ENCODE assay signal across 5 fruit fly cellular contexts in the genomic region with DNA sequence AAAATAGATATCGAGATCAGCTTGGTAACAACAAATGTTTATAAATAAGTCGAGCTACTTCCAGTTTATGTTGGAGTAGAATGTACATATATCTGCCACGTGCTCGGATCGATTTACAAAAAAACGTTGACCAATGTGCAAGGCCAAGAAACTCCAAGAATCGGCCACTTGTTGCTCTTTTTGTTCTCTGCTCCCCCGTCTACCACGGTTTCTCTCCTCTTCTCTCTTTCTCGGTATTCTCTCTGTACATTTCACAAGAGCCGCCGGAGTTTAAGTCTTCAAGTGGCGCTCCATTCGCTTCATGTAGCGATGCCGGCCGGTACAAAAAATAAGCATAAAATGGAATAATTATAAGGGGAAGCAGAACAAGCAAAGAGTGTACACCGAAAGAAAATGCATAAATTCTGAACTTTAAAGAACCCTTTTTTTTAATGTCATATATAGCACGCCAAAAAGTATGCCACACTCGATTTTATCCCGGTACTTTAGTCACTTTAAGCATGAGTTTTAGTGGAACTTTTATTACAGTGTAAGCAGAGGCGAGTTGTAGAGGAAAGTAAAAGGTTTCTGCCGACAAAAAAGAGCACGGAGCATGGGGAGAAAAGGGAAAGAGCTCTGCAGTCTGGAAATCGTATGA.
TF ChIP-seq lines count a peak whose summit lies in the region.

No protein-coding gene starts in this region.

TF ChIP-seq in whole organism, adult, 20 proteins besides CTCF, POLR2A, EP300 and RAD21 (continued from another document):
- TF ChIP-seq CG33017 (tag; optimal IDR thresholded peaks at IDR 0.05; lab: Kevin White, UChicago) (no peak), Mnt (GFP tag; optimal IDR thresholded peaks at IDR 0.05; lab: Kevin White, UChicago) (peak; percentile 49), toe (GFP tag; optimal IDR thresholded peaks at IDR 0.05; lab: Kevin White, UChicago) (no peak)

TF ChIP-seq in whole organism, embryonic, 481 proteins besides CTCF, POLR2A, EP300 and RAD21 (continued from another document and continues in another):
- TF ChIP-seq ham (GFP tag; IDR thresholded peaks at IDR 0.05; lab: Robert Waterston, UW) (0 out of 2 replicates have a peak, but pooled peaks have one; percentile 55), salm (tag; optimal IDR thresholded peaks at IDR 0.05; lab: Kevin White, UChicago) (peak; percentile 89), YL-1 (GFP tag; optimal IDR thresholded peaks at IDR 0.05; lab: Kevin White, UChicago) (peak; percentile 45), sim (GFP tag; IDR thresholded peaks at IDR 0.05; lab: Robert Waterston, UW) (peak; percentile 91), ap (GFP tag; IDR thresholded peaks at IDR 0.05; lab: Robert Waterston, UW) (peak; percentile 85), Dbx (GFP tag; IDR thresholded peaks at IDR 0.05; lab: Robert Waterston, UW) (peak; percentile 83), ttk (GFP tag; IDR thresholded peaks at IDR 0.05; lab: Robert Waterston, UW) (peak; percentile 94), Spps (tag; optimal IDR thresholded peaks at IDR 0.05; lab: Kevin White, UChicago) (peak; percentile 93), Mrtf (GFP tag; IDR thresholded peaks at IDR 0.05; lab: Robert Waterston, UW) (peak; percentile 89), odd (GFP tag; optimal IDR thresholded peaks at IDR 0.05; lab: Kevin White, UChicago) (peak; percentile 84), tin (GFP tag; optimal IDR thresholded peaks at IDR 0.05; lab: Kevin White, UChicago) (peak; percentile 95), gfzf (GFP tag; optimal IDR thresholded peaks at IDR 0.05; lab: Kevin White, UChicago) (no peak), CG3995 (GFP tag; optimal IDR thresholded peaks at IDR 0.05; lab: Kevin White, UChicago) (peak; percentile 56), CG8944 (GFP tag; optimal IDR thresholded peaks at IDR 0.05; lab: Kevin White, UChicago) (peak; percentile 95), zfh2 (GFP tag; optimal IDR thresholded peaks at IDR 0.05; lab: Kevin White, UChicago) (peak; percentile 90), inv (GFP tag; IDR thresholded peaks at IDR 0.05; lab: Robert Waterston, UW; ENCODE audit: partially characterized antibody) (no peak), CG18262 (tag; optimal IDR thresholded peaks at IDR 0.05; lab: Kevin White, UChicago) (peak; percentile 96), Six4 (GFP tag; optimal IDR thresholded peaks at IDR 0.05; lab: Kevin White, UChicago) (peak; percentile 93), CG4360 (GFP tag; IDR thresholded peaks at IDR 0.05; lab: Robert Waterston, UW) (peak; percentile 71; the same call in 1 of the 2 replicates), Mad (GFP tag; optimal IDR thresholded peaks at IDR 0.05; lab: Kevin White, UChicago) (peak; percentile 90), pros (GFP tag; optimal IDR thresholded peaks at IDR 0.05; lab: Kevin White, UChicago) (no peak), CG11085 (GFP tag; IDR thresholded peaks at IDR 0.05; lab: Robert Waterston, UW) (peak; percentile 72), crol (GFP tag; IDR thresholded peaks at IDR 0.05; lab: Robert Waterston, UW) (peak; percentile 47; the same call in 1 of the 2 replicates), scrt (GFP tag; optimal IDR thresholded peaks at IDR 0.05; lab: Kevin White, UChicago) (peak; percentile 82), Sox100B (GFP tag; optimal IDR thresholded peaks at IDR 0.05; lab: Kevin White, UChicago) (peak; percentile 90), Nf-YC (tag; optimal IDR thresholded peaks at IDR 0.05; lab: Kevin White, UChicago) (peak; percentile 38), oc (tag; optimal IDR thresholded peaks at IDR 0.05; lab: Kevin White, UChicago) (peak; percentile 95), CG4820 (GFP tag; optimal IDR thresholded peaks at IDR 0.05; lab: Kevin White, UChicago) (peak; percentile 95), NC2α (GFP tag; optimal IDR thresholded peaks at IDR 0.05; lab: Kevin White, UChicago) (peak; percentile 89)

TF ChIP-seq in whole organism, prepupa, 60 proteins besides CTCF, POLR2A, EP300 and RAD21 (continued from another document and continues in another):
- peak; percentile 96 for TF ChIP-seq dac (GFP tag; optimal IDR thresholded peaks at IDR 0.05; lab: Kevin White, UChicago)
- TF ChIP-seq Blimp-1 (GFP tag; optimal IDR thresholded peaks at IDR 0.05; lab: Kevin White, UChicago) = peak; percentile 100
- peak; percentile 99 for TF ChIP-seq fd59A (GFP tag; optimal IDR thresholded peaks at IDR 0.05; lab: Kevin White, UChicago)
- TF ChIP-seq CG7368 (GFP tag; optimal IDR thresholded peaks at IDR 0.05; lab: Kevin White, UChicago) = peak; percentile 99
- peak; percentile 100 for TF ChIP-seq Eip78C (GFP tag; lab: Kevin White, UChicago)
- peak; percentile 99 for TF ChIP-seq CG8632 (GFP tag; optimal IDR thresholded peaks at IDR 0.05; lab: Kevin White, UChicago)
- peak; percentile 99 for TF ChIP-seq CG11902 (GFP tag; optimal IDR thresholded peaks at IDR 0.05; lab: Kevin White, UChicago)
- TF ChIP-seq achi (GFP tag; optimal IDR thresholded peaks at IDR 0.05; lab: Kevin White, UChicago) = peak; percentile 99
- peak; percentile 99 for TF ChIP-seq net (GFP tag; optimal IDR thresholded peaks at IDR 0.05; lab: Kevin White, UChicago)
- peak; percentile 99 for TF ChIP-seq OdsH (GFP tag; optimal IDR thresholded peaks at IDR 0.05; lab: Kevin White, UChicago)
- TF ChIP-seq Smox (GFP tag; optimal IDR thresholded peaks at IDR 0.05; lab: Kevin White, UChicago) = peak; percentile 98
- TF ChIP-seq CG15336 (GFP tag; IDR thresholded peaks at IDR 0.05; lab: Robert Waterston, UW) = peak; percentile 97
- TF ChIP-seq esn (GFP tag; optimal IDR thresholded peaks at IDR 0.05; lab: Kevin White, UChicago) = peak; percentile 99
- peak; percentile 99 for TF ChIP-seq CG10631 (GFP tag; optimal IDR thresholded peaks at IDR 0.05; lab: Kevin White, UChicago)
- peak; percentile 98 for TF ChIP-seq CG6808 (GFP tag; optimal IDR thresholded peaks at IDR 0.05; lab: Kevin White, UChicago)
- TF ChIP-seq dsx (GFP tag; optimal IDR thresholded peaks at IDR 0.05; lab: Kevin White, UChicago; ENCODE audit: poor library complexity, severe bottlenecking) = peak; percentile 98
- TF ChIP-seq cyc (GFP tag; optimal IDR thresholded peaks at IDR 0.05; lab: Kevin White, UChicago) = peak; percentile 99
- TF ChIP-seq Lpt (GFP tag; optimal IDR thresholded peaks at IDR 0.05; lab: Kevin White, UChicago) = peak; percentile 98
- peak; percentile 96 for TF ChIP-seq CG11294 (GFP tag; IDR thresholded peaks at IDR 0.05; lab: Robert Waterston, UW)
- TF ChIP-seq vri (GFP tag; optimal IDR thresholded peaks at IDR 0.05; lab: Kevin White, UChicago) = peak; percentile 97
- peak; percentile 99 for TF ChIP-seq Sox102F (GFP tag; optimal IDR thresholded peaks at IDR 0.05; lab: Kevin White, UChicago)
- peak; percentile 100 for TF ChIP-seq CG3919 (GFP tag; optimal IDR thresholded peaks at IDR 0.05; lab: Kevin White, UChicago)
- peak; percentile 98 for TF ChIP-seq Sox15 (GFP tag; optimal IDR thresholded peaks at IDR 0.05; lab: Kevin White, UChicago)
- peak; percentile 100 for TF ChIP-seq svp (GFP tag; lab: Kevin White, UChicago)
- TF ChIP-seq spab (GFP tag; optimal IDR thresholded peaks at IDR 0.05; lab: Kevin White, UChicago) = peak; percentile 99
- peak; percentile 98 for TF ChIP-seq Eip93F (GFP tag; optimal IDR thresholded peaks at IDR 0.05; lab: Kevin White, UChicago)
- TF ChIP-seq Hr38 (GFP tag; optimal IDR thresholded peaks at IDR 0.05; lab: Kevin White, UChicago) = peak; percentile 46
- TF ChIP-seq Ets96B (tag; optimal IDR thresholded peaks at IDR 0.05; lab: Kevin White, UChicago) = peak; percentile 100
- peak; percentile 97 for TF ChIP-seq Hr4 (GFP tag; optimal IDR thresholded peaks at IDR 0.05; lab: Kevin White, UChicago)
- peak; percentile 98 for TF ChIP-seq CG9139 (GFP tag; optimal IDR thresholded peaks at IDR 0.05; lab: Kevin White, UChicago)
- peak; percentile 99 for TF ChIP-seq topi (GFP tag; optimal IDR thresholded peaks at IDR 0.05; lab: Kevin White, UChicago)

TF ChIP-seq in whole organism, pupa, 21 proteins besides CTCF, POLR2A, EP300 and RAD21 (continued from another document):
- TF ChIP-seq Snoo (tag; optimal IDR thresholded peaks at IDR 0.05; lab: Kevin White, UChicago) (peak; percentile 98), Pif1B (GFP tag; optimal IDR thresholded peaks at IDR 0.05; lab: Kevin White, UChicago) (peak; percentile 99)

TF ChIP-seq in whole organism, wandering third instar larva, 38 proteins besides CTCF, POLR2A, EP300 and RAD21 (continued from another document):
- TF ChIP-seq Rel (GFP tag; optimal IDR thresholded peaks at IDR 0.05; lab: Kevin White, UChicago) = peak; percentile 91
- peak; percentile 88 for TF ChIP-seq Rel (tag; optimal IDR thresholded peaks at IDR 0.05; lab: Kevin White, UChicago)
- TF ChIP-seq jim (GFP tag; optimal IDR thresholded peaks at IDR 0.05; lab: Kevin White, UChicago) = no peak
- peak; percentile 93 for TF ChIP-seq Hr83 (GFP tag; optimal IDR thresholded peaks at IDR 0.05; lab: Kevin White, UChicago; ENCODE audit: poor library complexity, severe bottlenecking)
- peak; percentile 51 to 70 for TF ChIP-seq dl (GFP tag; optimal IDR thresholded peaks at IDR 0.05; lab: Kevin White, UChicago; ENCODE audit: insufficient read depth in 1 of 2, partially characterized antibody in 2 of 2)
- peak; percentile 99 for TF ChIP-seq HLH106 (tag; optimal IDR thresholded peaks at IDR 0.05; lab: Kevin White, UChicago)
- TF ChIP-seq CrebA (GFP tag; optimal IDR thresholded peaks at IDR 0.05; lab: Kevin White, UChicago; ENCODE audit: borderline replicate concordance) = peak; percentile 96
- TF ChIP-seq tai (GFP tag; optimal IDR thresholded peaks at IDR 0.05; lab: Kevin White, UChicago) = peak; percentile 96
- peak; percentile 55 for TF ChIP-seq Vsx2 (GFP tag; optimal IDR thresholded peaks at IDR 0.05; lab: Kevin White, UChicago; ENCODE audit: partially characterized antibody)
- no peak for TF ChIP-seq pan (optimal IDR thresholded peaks at IDR 0.05; lab: Kevin White, UChicago)
- peak; percentile 98 for TF ChIP-seq sage (GFP tag; optimal IDR thresholded peaks at IDR 0.05; lab: Kevin White, UChicago)
- peak; percentile 98 for TF ChIP-seq OdsH (GFP tag; optimal IDR thresholded peaks at IDR 0.05; lab: Kevin White, UChicago)
- peak; percentile 91 for TF ChIP-seq dsf (GFP tag; optimal IDR thresholded peaks at IDR 0.05; lab: Kevin White, UChicago; ENCODE audit: borderline replicate concordance)
- peak; percentile 98 for TF ChIP-seq Hnf4 (GFP tag; optimal IDR thresholded peaks at IDR 0.05; lab: Kevin White, UChicago)
- peak; percentile 99 for TF ChIP-seq Sp1 (GFP tag; optimal IDR thresholded peaks at IDR 0.05; lab: Kevin White, UChicago)
- no peak for TF ChIP-seq Abd-B (GFP tag; optimal IDR thresholded peaks at IDR 0.05; lab: Kevin White, UChicago)
- TF ChIP-seq GATAd (GFP tag; optimal IDR thresholded peaks at IDR 0.05; lab: Kevin White, UChicago) = peak; percentile 88
- TF ChIP-seq sv (GFP tag; optimal IDR thresholded peaks at IDR 0.05; lab: Kevin White, UChicago) = peak; percentile 87
